Worm (Caenorhabditis elegans) whole organism, L1 larva: ENCODE data around the gene Y7A5A.5.
A peak's percentile ranks its signal among the peaks of the same experiment; 100 is the strongest.

Experiments used
- C04F5.9 ChIP-seq: sonication (generic microtip); optimal IDR thresholded peaks from 2 replicates; lab custom pipeline; 2016; ENCODE audit warnings: missing genetic modification characterization, missing compliant biosample characterization
- C16A3.4 ChIP-seq: fragments of 150-350 bp; optimal IDR thresholded peaks from 2 replicates; lab custom pipeline; 2014; ENCODE audit warnings: missing biosample characterization, missing genetic modification characterization
- Y116A8C.19 ChIP-seq: sonication (generic microtip); optimal IDR thresholded peaks from 2 replicates; lab custom pipeline; 2016; ENCODE audit warnings: missing compliant biosample characterization, missing genetic modification characterization, borderline replicate concordance
- aha-1 ChIP-seq: fragments of 150-350 bp; optimal IDR thresholded peaks from 2 replicates; lab custom pipeline; 2014; ENCODE audit warnings: missing biosample characterization, missing genetic modification characterization
- blmp-1 ChIP-seq: fragments of 150-350 bp; optimal IDR thresholded peaks from 2 replicates; lab custom pipeline; 2014; ENCODE audit warnings: missing biosample characterization, missing genetic modification characterization
- ceh-8 ChIP-seq: fragments of 200-800 bp; sonication (Bioruptor generic); optimal IDR thresholded peaks from 2 replicates; lab custom pipeline; 2018; ENCODE audit warnings: mild to moderate bottlenecking, missing genetic modification characterization, moderate library complexity, missing compliant biosample characterization
- ceh-88 ChIP-seq: fragments of 200-800 bp; sonication (Bioruptor generic); IDR thresholded peaks from 2 replicates; pipeline ENCODE4 v1.3.6; 2022; ENCODE audit warnings: missing genetic modification characterization, missing compliant biosample characterization
- ces-1 ChIP-seq: fragments of 150-350 bp; optimal IDR thresholded peaks from 2 replicates; lab custom pipeline; 2014; ENCODE audit warnings: missing biosample characterization, missing genetic modification reagents, missing genetic modification characterization
- dpl-1 ChIP-seq, 3 experiments: fragments of 150-350 bp in 2 of 3; sonication (generic microtip) in 1 of 3; optimal IDR thresholded peaks; 2 replicates each; lab custom pipeline; 2014 to 2017; ENCODE audit warnings: missing biosample characterization in 3 of 3, missing genetic modification characterization in 3 of 3, missing genetic modification reagents in 3 of 3
- egl-27 ChIP-seq, 2 experiments: fragments of 150-350 bp in 1 of 2; sonication (generic microtip); optimal IDR thresholded peaks; 3 replicates each; lab custom pipeline; 2017 to 2018; ENCODE audit warnings: missing biosample characterization in 2 of 2, missing genetic modification characterization in 2 of 2, missing genetic modification reagents in 2 of 2
- elt-2 ChIP-seq: sonication (generic microtip); optimal IDR thresholded peaks from 2 replicates; lab custom pipeline; 2016; ENCODE audit warnings: missing genetic modification characterization, mild to moderate bottlenecking, inconsistent platforms, missing compliant biosample characterization, missing genetic modification reagents
- elt-3 ChIP-seq, 6 experiments: fragments of 150-350 bp in 1 of 6; sonication (generic microtip); optimal IDR thresholded peaks; 2 replicates each; lab custom pipeline; 2017 to 2018; ENCODE audit warnings: missing biosample characterization in 6 of 6, missing genetic modification characterization in 6 of 6, inconsistent platforms in 1 of 6
- fkh-10 ChIP-seq: sonication (generic microtip); optimal IDR thresholded peaks from 2 replicates; lab custom pipeline; 2017; ENCODE audit warnings: missing biosample characterization, missing genetic modification reagents, missing genetic modification characterization
- fkh-4 ChIP-seq: sonication (generic microtip); optimal IDR thresholded peaks from 2 replicates; lab custom pipeline; 2016; ENCODE audit warnings: missing compliant biosample characterization, missing genetic modification characterization, borderline replicate concordance
- fkh-8 ChIP-seq: sonication (generic microtip); optimal IDR thresholded peaks from 2 replicates; lab custom pipeline; 2016; ENCODE audit warnings: mild to moderate bottlenecking, missing genetic modification characterization, missing compliant biosample characterization
- fos-1 ChIP-seq: fragments of 150-350 bp; optimal IDR thresholded peaks from 2 replicates; lab custom pipeline; 2014; ENCODE audit warnings: missing biosample characterization, missing genetic modification characterization
- hlh-17 ChIP-seq: fragments of 200-800 bp; sonication (Bioruptor generic); optimal IDR thresholded peaks from 2 replicates; lab custom pipeline; 2018; ENCODE audit warnings: missing genetic modification characterization, mild to moderate bottlenecking, missing compliant biosample characterization, moderate library complexity, borderline replicate concordance
- hlh-4 ChIP-seq: sonication (generic microtip); optimal IDR thresholded peaks from 2 replicates; lab custom pipeline; 2016; ENCODE audit warnings: mild to moderate bottlenecking, missing genetic modification characterization, missing compliant biosample characterization
- jun-1 ChIP-seq: fragments of 150-350 bp; optimal IDR thresholded peaks from 2 replicates; lab custom pipeline; 2014; ENCODE audit warnings: missing biosample characterization, missing genetic modification reagents, missing genetic modification characterization
- lin-15B ChIP-seq: fragments of 150-350 bp; sonication (generic microtip); optimal IDR thresholded peaks from 3 replicates; lab custom pipeline; 2014; ENCODE audit warnings: missing biosample characterization, missing genetic modification characterization
- lin-35 ChIP-seq, 2 experiments: fragments of 150-350 bp; optimal IDR thresholded peaks; 2 replicates each; lab custom pipeline; 2014; ENCODE audit warnings: missing biosample characterization in 2 of 2, missing genetic modification characterization in 2 of 2, missing genetic modification reagents in 2 of 2
- mef-2 ChIP-seq: fragments of 150-350 bp; optimal IDR thresholded peaks from 2 replicates; lab custom pipeline; 2014; ENCODE audit warnings: missing biosample characterization, missing genetic modification characterization
- nhr-11 ChIP-seq: fragments of 150-350 bp; optimal IDR thresholded peaks from 2 replicates; lab custom pipeline; 2014; ENCODE audit warnings: missing biosample characterization, missing genetic modification characterization
- nhr-12 ChIP-seq: sonication (generic microtip); optimal IDR thresholded peaks from 2 replicates; lab custom pipeline; 2017; ENCODE audit warnings: missing biosample characterization, missing genetic modification characterization
- nhr-19 ChIP-seq: fragments of 200-800 bp; sonication (Bioruptor generic); conservative IDR thresholded peaks from 2 replicates; pipeline ENCODE4 v1.3.6; 2022; ENCODE audit warnings: missing genetic modification characterization, missing compliant biosample characterization
- nhr-20 ChIP-seq: sonication (generic microtip); optimal IDR thresholded peaks from 2 replicates; lab custom pipeline; 2016; ENCODE audit warnings: mild to moderate bottlenecking, missing genetic modification characterization, missing compliant biosample characterization
- nhr-28 ChIP-seq: fragments of 150-350 bp; optimal IDR thresholded peaks from 2 replicates; lab custom pipeline; 2014; ENCODE audit warnings: missing biosample characterization, missing genetic modification characterization
- nhr-71 ChIP-seq: sonication (generic microtip); optimal IDR thresholded peaks from 2 replicates; lab custom pipeline; 2016; ENCODE audit warnings: mild to moderate bottlenecking, missing genetic modification characterization, moderate library complexity, missing compliant biosample characterization
- nhr-76 ChIP-seq: sonication (generic microtip); optimal IDR thresholded peaks from 2 replicates; lab custom pipeline; 2017; ENCODE audit warnings: missing biosample characterization, missing genetic modification characterization
- nhr-84 ChIP-seq: sonication (generic microtip); optimal IDR thresholded peaks from 2 replicates; lab custom pipeline; 2017; ENCODE audit warnings: missing biosample characterization, missing genetic modification characterization
- rnt-1 ChIP-seq: sonication (generic microtip); optimal IDR thresholded peaks from 2 replicates; lab custom pipeline; 2016; ENCODE audit warnings: mild to moderate bottlenecking, missing genetic modification characterization, moderate library complexity, missing compliant biosample characterization
- skn-1 ChIP-seq: fragments of 150-350 bp; optimal IDR thresholded peaks from 2 replicates; lab custom pipeline; 2014; ENCODE audit warnings: missing biosample characterization, missing genetic modification characterization
- snpc-4 ChIP-seq: fragments of 150-350 bp; optimal IDR thresholded peaks from 2 replicates; lab custom pipeline; 2014; ENCODE audit warnings: missing biosample characterization, missing genetic modification characterization
- snu-23 ChIP-seq: sonication (generic microtip); optimal IDR thresholded peaks from 2 replicates; lab custom pipeline; 2016; ENCODE audit warnings: missing genetic modification characterization, missing compliant biosample characterization
- sox-4 ChIP-seq: sonication (generic microtip); optimal IDR thresholded peaks from 2 replicates; lab custom pipeline; 2016; ENCODE audit warnings: missing genetic modification characterization, missing compliant biosample characterization
- swsn-7 ChIP-seq: sonication (generic microtip); optimal IDR thresholded peaks from 2 replicates; lab custom pipeline; 2016; ENCODE audit warnings: missing genetic modification characterization, missing compliant biosample characterization
- unc-62 ChIP-seq: fragments of 150-350 bp; optimal IDR thresholded peaks from 2 replicates; lab custom pipeline; 2014; ENCODE audit warnings: missing biosample characterization, missing genetic modification reagents, missing genetic modification characterization
- unc-98 ChIP-seq: fragments of 200-800 bp; sonication (Bioruptor generic); IDR thresholded peaks from 2 replicates; pipeline ENCODE4 v1.3.6; 2022; ENCODE audit warnings: missing genetic modification characterization, missing compliant biosample characterization
- xbp-1 ChIP-seq: sonication (generic microtip); optimal IDR thresholded peaks from 2 replicates; lab custom pipeline; 2016; ENCODE audit warnings: missing genetic modification characterization, missing compliant biosample characterization

The Y7A5A.5 gene

ce11 chrX:15751245-15751644 lies 35.4 kb downstream of the Y7A5A.5 start:
- no peak for TF ChIP-seq nhr-20 (tag; lab: Kevin White, UChicago)
- TF ChIP-seq snu-23 = no peak
- TF ChIP-seq mef-2 (tag; lab: Kevin White, UChicago) = no peak
- TF ChIP-seq rnt-1 (tag; lab: Kevin White, UChicago) = no peak
- no peak for TF ChIP-seq sox-4 (tag; lab: Kevin White, UChicago)
- no peak for TF ChIP-seq fkh-8 (tag; lab: Kevin White, UChicago)
- TF ChIP-seq nhr-19 = no peak
- TF ChIP-seq nhr-28 (tag; lab: Kevin White, UChicago) = no peak
- TF ChIP-seq C04F5.9 (tag; lab: Kevin White, UChicago) = no peak
- no peak for TF ChIP-seq xbp-1
- no peak for TF ChIP-seq swsn-7
- no peak for TF ChIP-seq hlh-17
- TF ChIP-seq fkh-4 = no peak
- TF ChIP-seq nhr-71 (tag; lab: Kevin White, UChicago) = no peak
- no peak for TF ChIP-seq unc-62 (GFP tag; lab: Kevin White, UChicago)
- TF ChIP-seq snpc-4 (tag; lab: Kevin White, UChicago) = no peak
- TF ChIP-seq elt-2 (tag; lab: Kevin White, UChicago) = no peak
- TF ChIP-seq ces-1 = no peak
- TF ChIP-seq skn-1 = no peak
- no peak for TF ChIP-seq unc-98 (GFP tag; lab: Robert Waterston, UW)

- no peak for TF ChIP-seq unc-62 (GFP tag; lab: Kevin White, UChicago)
- no peak for TF ChIP-seq C16A3.4 (tag; lab: Kevin White, UChicago)
- TF ChIP-seq hlh-4 (tag; lab: Kevin White, UChicago) = no peak
- peak; percentile 59 for TF ChIP-seq blmp-1 (tag; lab: Kevin White, UChicago)
- no peak for TF ChIP-seq lin-35 (GFP tag; optimal IDR thresholded peaks at IDR 0.05; lab: Kevin White, UChicago)
- TF ChIP-seq Y116A8C.19 (tag; lab: Kevin White, UChicago) = no peak
- no peak for TF ChIP-seq nhr-76 (tag; lab: Kevin White, UChicago)
- peak; percentile 27 for TF ChIP-seq lin-15B (tag; lab: Kevin White, UChicago)
These were observed 38.8 kb downstream of the Y7A5A.5 start for ce11 chrX:15747814-15748213.

ce11 chrX:15746705-15747104 lies 39.9 kb downstream of the Y7A5A.5 start, which contains the start of gene srxa-9:
srxa-9 (plus strand) TSS chrX:15747005.
- TF ChIP-seq fos-1 (no peak), nhr-11 (tag; lab: Kevin White, UChicago) (no peak), nhr-12 (tag; lab: Kevin White, UChicago) (no peak), C04F5.9 (tag; lab: Kevin White, UChicago) (no peak), egl-27 (tag; optimal IDR thresholded peaks at IDR 0.05; lab: Kevin White, UChicago) (no peak), elt-2 (tag; lab: Kevin White, UChicago) (no peak), dpl-1 (GFP tag; optimal IDR thresholded peaks at IDR 0.05; lab: Kevin White, UChicago) (no peak), swsn-7 (no peak), snpc-4 (tag; lab: Kevin White, UChicago) (no peak), ceh-88 (GFP tag; lab: Robert Waterston, UW) (no peak), jun-1 (tag; lab: Kevin White, UChicago) (no peak), nhr-84 (no peak), blmp-1 (tag; lab: Kevin White, UChicago) (no peak), ceh-8 (GFP tag; lab: Kevin White, UChicago) (no peak), elt-3 (tag; optimal IDR thresholded peaks at IDR 0.05; lab: Kevin White, UChicago) (no peak), fkh-10 (GFP tag; lab: Kevin White, UChicago) (no peak), nhr-28 (tag; lab: Kevin White, UChicago) (no peak), rnt-1 (tag; lab: Kevin White, UChicago) (no peak), aha-1 (tag; lab: Kevin White, UChicago) (no peak)
- TF ChIP-seq, all 84 proteins: peak for 0
